Fruit fly (Drosophila melanogaster): ENCODE results near the gene CG13728.

DNA sequence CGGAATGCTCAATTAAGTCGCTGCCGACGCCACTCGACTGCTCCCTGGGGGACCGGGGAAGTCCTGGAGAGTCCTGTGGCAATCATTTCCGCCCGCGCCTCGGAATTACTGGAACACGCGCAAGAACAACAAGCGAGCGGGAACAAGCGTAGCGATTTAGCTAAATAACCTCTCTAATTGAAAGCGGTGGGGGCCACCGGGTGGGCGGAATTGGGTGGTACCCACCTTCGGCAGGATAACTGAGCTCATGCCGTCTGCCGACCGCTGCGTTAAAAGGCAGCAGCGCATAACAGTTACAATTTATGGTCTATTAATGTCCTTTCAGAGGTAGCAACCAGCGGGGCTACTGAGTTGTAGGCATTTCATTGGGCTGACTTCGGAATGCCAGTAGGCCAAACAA lies 36.1 kb downstream of the CG13728 start:
- TF ChIP-seq Crg-1 (GFP tag; optimal IDR thresholded peaks at IDR 0.05) (no peak), pad (GFP tag; optimal IDR thresholded peaks at IDR 0.05) (no peak), kay (GFP tag; ENCODE audit: borderline replicate concordance) (no peak), CG7045 (GFP tag; optimal IDR thresholded peaks at IDR 0.05) (no peak), CG7101 (tag; optimal IDR thresholded peaks at IDR 0.05) (no peak), Mnt (GFP tag; optimal IDR thresholded peaks at IDR 0.05) (no peak), cnc (optimal IDR thresholded peaks at IDR 0.05) (no peak), bab1 (GFP tag; optimal IDR thresholded peaks at IDR 0.05) (no peak), CG33017 (tag; optimal IDR thresholded peaks at IDR 0.05) (no peak)

Measured in whole organism, adult.